Worm (Caenorhabditis elegans): ENCODE data around the gene mec-3.

Gene mec-3

DNA sequence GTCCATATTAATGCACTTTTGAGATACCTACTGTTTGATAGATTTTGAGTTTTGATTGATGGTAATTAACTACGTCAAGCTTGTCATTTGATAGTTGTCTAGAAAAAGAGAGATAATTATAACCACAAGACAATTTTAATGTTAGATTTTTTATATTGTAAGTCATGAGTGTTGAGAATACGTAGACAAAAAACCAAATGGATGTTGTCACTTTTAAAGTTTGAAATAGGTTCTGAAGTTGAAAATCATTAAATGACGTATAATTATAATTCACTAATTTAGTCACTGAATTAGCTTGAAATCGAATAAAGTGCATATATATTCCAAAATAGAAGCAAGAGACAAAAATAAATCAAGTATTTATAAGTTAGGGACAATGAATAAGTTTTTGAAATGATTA is 24.6 kb downstream of the mec-3 start:
- TF ChIP-seq T26A8.4 (GFP tag; IDR thresholded peaks at IDR 0.05): no peak
- TF ChIP-seq gei-8 (GFP tag; optimal IDR thresholded peaks at IDR 0.05): no peak
- TF ChIP-seq daf-8 (GFP tag; IDR thresholded peaks at IDR 0.05): no peak
- no peak for TF ChIP-seq lin-39 (tag; optimal IDR thresholded peaks at IDR 0.05)
- no peak for TF ChIP-seq hif-1 (tag; optimal IDR thresholded peaks at IDR 0.05)
- no peak for TF ChIP-seq pha-4 (GFP tag; IDR thresholded peaks at IDR 0.05)
- no peak for TF ChIP-seq pha-4 (tag; optimal IDR thresholded peaks at IDR 0.05)
- no peak for TF ChIP-seq ztf-7 (tag; optimal IDR thresholded peaks at IDR 0.05)
- no peak for TF ChIP-seq nhr-28 (tag; optimal IDR thresholded peaks at IDR 0.05)
- TF ChIP-seq arid-1 (GFP tag; conservative IDR thresholded peaks at IDR 0.05): no peak
- TF ChIP-seq unc-130 (GFP tag; optimal IDR thresholded peaks at IDR 0.05): no peak
- TF ChIP-seq Y105C5A.15 (GFP tag; IDR thresholded peaks at IDR 0.05): no peak
- TF ChIP-seq nhr-237 (tag; optimal IDR thresholded peaks at IDR 0.05): no peak
- TF ChIP-seq dmd-8 (GFP tag; IDR thresholded peaks at IDR 0.05): no peak
- TF ChIP-seq ZK546.5 (tag; optimal IDR thresholded peaks at IDR 0.05): no peak
- TF ChIP-seq attf-4 (tag; optimal IDR thresholded peaks at IDR 0.05): no peak
- no peak for TF ChIP-seq Y5F2A.4 (GFP tag; optimal IDR thresholded peaks at IDR 0.05)
- TF ChIP-seq unc-39 (tag; optimal IDR thresholded peaks at IDR 0.05): no peak

- TF ChIP-seq duxl-1 (tag; optimal IDR thresholded peaks at IDR 0.05; ENCODE audit: poor library complexity): no peak
- TF ChIP-seq lir-3 (tag; optimal IDR thresholded peaks at IDR 0.05): no peak
- no peak for TF ChIP-seq ama-1 (optimal IDR thresholded peaks at IDR 0.05)
- TF ChIP-seq vab-7 (GFP tag; IDR thresholded peaks at IDR 0.05): no peak
- no peak for TF ChIP-seq dve-1 (tag; optimal IDR thresholded peaks at IDR 0.05; ENCODE audit: insufficient read depth)
- no peak for TF ChIP-seq zag-1 (tag; optimal IDR thresholded peaks at IDR 0.05)
- TF ChIP-seq ZK337.2 (GFP tag; IDR thresholded peaks at IDR 0.05): no peak
- no peak for TF ChIP-seq F10B5.3 (tag; optimal IDR thresholded peaks at IDR 0.05)
- TF ChIP-seq ztf-11 (tag; optimal IDR thresholded peaks at IDR 0.05): no peak
- TF ChIP-seq zfp-2 (tag; optimal IDR thresholded peaks at IDR 0.05): no peak
- no peak for TF ChIP-seq attf-4 (tag; optimal IDR thresholded peaks at IDR 0.05)
- no peak for TF ChIP-seq unc-62 (GFP tag; optimal IDR thresholded peaks at IDR 0.05 in 1 of 2)
- TF ChIP-seq unc-62 (tag; optimal IDR thresholded peaks at IDR 0.05): no peak
- TF ChIP-seq snpc-4 (tag; optimal IDR thresholded peaks at IDR 0.05): no peak
- TF ChIP-seq hlh-30 (tag; optimal IDR thresholded peaks at IDR 0.05; ENCODE audit: insufficient read depth): no peak
- TF ChIP-seq F44E2.7 (GFP tag; IDR thresholded peaks at IDR 0.05): no peak
- TF ChIP-seq dmd-9 (GFP tag; IDR thresholded peaks at IDR 0.05): no peak
- TF ChIP-seq F37D6.2 (tag; optimal IDR thresholded peaks at IDR 0.05): no peak
- no peak for TF ChIP-seq dmd-6 (GFP tag; IDR thresholded peaks at IDR 0.05)
- TF ChIP-seq daf-16 (GFP tag; optimal IDR thresholded peaks at IDR 0.05): no peak
- TF ChIP-seq daf-16 (tag; optimal IDR thresholded peaks at IDR 0.05): no peak
- TF ChIP-seq pqm-1 (tag; optimal IDR thresholded peaks at IDR 0.05): no peak
Measured at ce11 chrIV:10436401-10436800, 25.3 kb downstream of the mec-3 start, which contains the start of gene ins-1. ins-1 (plus strand) TSS chrIV:10436701.

DNA sequence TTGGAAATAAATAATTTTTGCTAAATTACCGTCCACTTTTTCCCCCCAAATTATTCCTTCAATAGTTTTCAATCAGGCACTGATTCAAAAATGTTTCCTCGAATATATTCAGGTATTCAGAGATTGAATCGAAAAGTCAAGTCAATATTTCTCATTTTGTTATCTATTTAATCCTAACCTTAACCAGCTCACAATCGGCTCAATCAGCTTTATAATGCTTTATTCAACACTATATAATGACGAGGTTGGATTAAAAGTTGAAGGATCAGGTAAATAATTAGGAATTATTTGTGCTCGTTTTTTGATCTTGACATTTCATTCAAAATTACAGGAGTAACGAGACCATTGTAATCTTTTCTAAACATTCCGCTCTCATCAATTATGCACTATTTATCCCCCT is 31.2 kb downstream of the mec-3 start:
- TF ChIP-seq ceh-28 (tag; optimal IDR thresholded peaks at IDR 0.05) (no peak), aha-1 (tag) (peak; percentile 56)

- no peak for TF ChIP-seq lin-38 (GFP tag; IDR thresholded peaks at IDR 0.05)
- TF ChIP-seq lin-15B (tag; optimal IDR thresholded peaks at IDR 0.05): no peak
- no peak for TF ChIP-seq ceh-44 (GFP tag; IDR thresholded peaks at IDR 0.05)
- peak; percentile 15 for TF ChIP-seq pqm-1 (tag; optimal IDR thresholded peaks at IDR 0.05)
- no peak for TF ChIP-seq rbr-2 (tag; optimal IDR thresholded peaks at IDR 0.05)
- no peak for TF ChIP-seq nhr-10 (tag; optimal IDR thresholded peaks at IDR 0.05)
- peak; percentile 24 for TF ChIP-seq hlh-30 (tag; optimal IDR thresholded peaks at IDR 0.05; ENCODE audit: insufficient read depth)
- no peak for TF ChIP-seq ceh-32 (tag; optimal IDR thresholded peaks at IDR 0.05; ENCODE audit: poor library complexity)
- peak; percentile 29 for TF ChIP-seq nhr-28 (tag; optimal IDR thresholded peaks at IDR 0.05)
- TF ChIP-seq hmg-1.1 (GFP tag; IDR thresholded peaks at IDR 0.05): no peak
- no peak for TF ChIP-seq daf-16 (GFP tag; optimal IDR thresholded peaks at IDR 0.05)
- peak; percentile 50 for TF ChIP-seq daf-16 (tag; optimal IDR thresholded peaks at IDR 0.05)
- no peak for TF ChIP-seq zag-1 (tag; optimal IDR thresholded peaks at IDR 0.05)
- TF ChIP-seq ZK337.2 (GFP tag; IDR thresholded peaks at IDR 0.05): no peak
- TF ChIP-seq D1046.2 (GFP tag; IDR thresholded peaks at IDR 0.05): no peak
Measured at ce11 chrIV:10429129-10429528, 32.5 kb downstream of the mec-3 start, which contains the start of gene F13B12.2. F13B12.2 (minus strand) TSS chrIV:10429130.
